Worm (Caenorhabditis elegans) whole organism, early embryonic: ENCODE measurements around the gene srx-9.

Experiments used
- B0310.2 ChIP-seq: sonication (generic microtip); optimal IDR thresholded peaks from 2 replicates; lab custom pipeline; 2016; ENCODE audit warnings: mild to moderate bottlenecking, missing genetic modification characterization, missing compliant biosample characterization
- pes-1 ChIP-seq: fragments of 200-800 bp; sonication (Bioruptor generic); IDR thresholded peaks from 2 replicates; pipeline ENCODE4 v1.3.6; 2022; ENCODE audit warnings: missing genetic modification reagents, missing genetic modification characterization, missing compliant biosample characterization
- scrt-1 ChIP-seq: fragments of 200-800 bp; sonication (Bioruptor generic); IDR thresholded peaks from 2 replicates; pipeline ENCODE4 v1.3.6; 2022; ENCODE audit warnings: missing genetic modification characterization, missing compliant biosample characterization
- tbx-11 ChIP-seq: fragments of 200-800 bp; sonication (Bioruptor generic); IDR thresholded peaks from 2 replicates; pipeline ENCODE4 v1.3.6; 2022; ENCODE audit warnings: missing genetic modification characterization, missing compliant biosample characterization

- no peak for TF ChIP-seq pes-1 (GFP tag; lab: Robert Waterston, UW)
- no peak for TF ChIP-seq tbx-11 (GFP tag; lab: Robert Waterston, UW)
- TF ChIP-seq scrt-1 (GFP tag; lab: Robert Waterston, UW): no peak
- TF ChIP-seq B0310.2 (tag; lab: Kevin White, UChicago): no peak
Observed at ce11 chrV:7439807-7440206, 44.5 kb upstream of the srx-9 start, which contains the start of gene try-13.
